Worm (Caenorhabditis elegans): ENCODE data around the gene R07B7.12.

The R07B7.12 gene

ce11 chrV:12074886-12075285 lies 14.0 kb upstream of the R07B7.12 start, which contains the start of gene R07B7.6:
R07B7.6 (minus strand) TSS chrV:12074986.
- no peak for TF ChIP-seq dao-5 (tag; optimal IDR thresholded peaks at IDR 0.05)
- no peak for TF ChIP-seq him-1 (tag; optimal IDR thresholded peaks at IDR 0.05)
- no peak for TF ChIP-seq W03F9.2 (tag; optimal IDR thresholded peaks at IDR 0.05)

DNA sequence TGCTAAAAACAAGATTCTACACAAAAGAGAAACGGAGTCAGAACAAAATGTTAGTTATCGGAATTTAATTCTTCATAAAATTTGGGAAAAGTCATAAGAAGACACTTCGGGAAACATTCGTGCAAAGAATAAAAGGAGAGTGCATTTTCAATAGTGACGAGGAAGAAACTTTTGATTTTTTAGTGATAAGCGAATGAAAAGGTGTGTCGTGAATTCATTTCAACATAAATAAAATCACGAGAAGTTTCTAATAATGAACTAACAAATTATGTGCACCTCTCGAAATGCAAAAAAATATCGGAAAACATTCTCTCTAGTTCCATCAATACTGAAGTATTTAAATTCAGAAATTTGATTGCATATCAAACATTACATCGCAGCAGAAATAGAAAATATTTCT lies 12.9 kb upstream of the R07B7.12 start:
- TF ChIP-seq dao-5 (tag; optimal IDR thresholded peaks at IDR 0.05): no peak
- TF ChIP-seq him-1 (tag; optimal IDR thresholded peaks at IDR 0.05): no peak
- TF ChIP-seq W03F9.2 (tag; optimal IDR thresholded peaks at IDR 0.05): no peak

ce11 chrV:12080274-12080673 lies 8.6 kb upstream of the R07B7.12 start, which contains the start of gene R07B7.9:
R07B7.9 (minus strand) TSS chrV:12080374.
- TF ChIP-seq him-1 (tag; optimal IDR thresholded peaks at IDR 0.05) (no peak), W03F9.2 (tag; optimal IDR thresholded peaks at IDR 0.05) (no peak), dao-5 (tag; optimal IDR thresholded peaks at IDR 0.05) (no peak)

- TF ChIP-seq W03F9.2 (tag; optimal IDR thresholded peaks at IDR 0.05) (no peak), him-1 (tag; optimal IDR thresholded peaks at IDR 0.05) (no peak), dao-5 (tag; optimal IDR thresholded peaks at IDR 0.05) (no peak)
These were observed 5.9 kb upstream of the R07B7.12 start, which contains the start of gene R07B7.10 for ce11 chrV:12082932-12083331. R07B7.10 (plus strand) TSS chrV:12083216.

DNA sequence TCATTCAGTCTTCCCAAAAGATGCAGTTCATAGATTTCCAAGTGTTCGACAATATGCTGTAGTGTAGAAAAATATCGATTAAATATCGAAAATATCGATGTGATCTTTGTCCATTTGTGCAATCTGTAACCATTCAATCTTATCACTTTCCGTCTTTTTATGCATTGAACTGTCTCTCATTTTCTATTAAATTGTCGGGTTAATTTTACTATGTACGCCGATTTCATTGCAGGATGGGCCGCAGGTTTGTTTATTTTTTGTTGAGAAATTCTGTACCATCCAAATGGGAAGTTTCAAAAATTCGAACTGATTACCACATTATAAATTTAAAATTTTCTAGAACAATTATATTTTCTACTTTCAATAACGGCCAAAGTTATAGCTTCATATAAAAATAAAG lies 4.7 kb upstream of the R07B7.12 start, which contains the start of gene R07B7.8:
Gene R07B7.8, minus strand, starts transcription at position 101 of the 400 bp plus-strand sequence.
- TF ChIP-seq dao-5 (tag; optimal IDR thresholded peaks at IDR 0.05) (no peak), him-1 (tag; optimal IDR thresholded peaks at IDR 0.05) (no peak), W03F9.2 (tag; optimal IDR thresholded peaks at IDR 0.05) (no peak)

DNA sequence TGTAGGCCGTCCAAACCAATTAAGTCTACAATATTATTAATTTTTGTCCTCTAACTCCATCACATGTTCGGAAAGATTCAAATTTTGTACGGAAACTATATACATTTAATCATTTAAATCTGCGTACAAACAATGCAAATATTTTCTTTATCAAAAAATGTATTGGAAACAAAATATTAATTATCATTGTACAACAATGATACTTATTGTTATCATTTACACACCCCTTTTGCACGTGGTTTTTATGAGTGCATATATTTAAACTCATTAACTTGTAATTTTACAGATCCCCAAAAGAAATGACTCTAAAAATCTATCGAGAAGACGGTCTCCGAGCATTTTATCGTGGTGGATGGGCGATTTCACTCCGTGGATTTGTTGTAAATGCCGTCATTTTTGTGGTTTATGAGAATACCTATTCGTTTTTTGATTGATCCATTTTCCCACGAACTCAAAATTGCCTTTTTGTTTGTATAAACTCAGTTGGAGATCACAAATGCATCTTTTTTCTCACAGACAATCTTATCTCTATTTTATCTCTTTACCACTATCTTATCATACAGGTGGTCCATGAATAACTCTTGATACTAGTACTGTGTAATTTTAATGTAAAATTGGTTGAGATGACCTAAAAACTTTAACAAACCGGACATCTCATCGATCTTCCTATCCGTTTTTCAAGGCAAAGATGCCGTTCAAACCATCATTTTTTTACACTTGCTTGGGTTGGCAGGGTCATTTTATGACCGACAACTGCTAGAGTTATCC lies 2.8 kb upstream of the R07B7.12 start:
- no peak for TF ChIP-seq W03F9.2 (tag; optimal IDR thresholded peaks at IDR 0.05)
- no peak for TF ChIP-seq dao-5 (tag; optimal IDR thresholded peaks at IDR 0.05)
- TF ChIP-seq him-1 (tag; optimal IDR thresholded peaks at IDR 0.05): no peak

ce11 chrV:12086934-12087333 lies 1.9 kb upstream of the R07B7.12 start, which contains the start of gene gana-1:
gana-1 (plus strand) TSS chrV:12087234.
- TF ChIP-seq W03F9.2 (tag; optimal IDR thresholded peaks at IDR 0.05) (no peak), dao-5 (tag; optimal IDR thresholded peaks at IDR 0.05) (no peak), him-1 (tag; optimal IDR thresholded peaks at IDR 0.05) (no peak)

DNA sequence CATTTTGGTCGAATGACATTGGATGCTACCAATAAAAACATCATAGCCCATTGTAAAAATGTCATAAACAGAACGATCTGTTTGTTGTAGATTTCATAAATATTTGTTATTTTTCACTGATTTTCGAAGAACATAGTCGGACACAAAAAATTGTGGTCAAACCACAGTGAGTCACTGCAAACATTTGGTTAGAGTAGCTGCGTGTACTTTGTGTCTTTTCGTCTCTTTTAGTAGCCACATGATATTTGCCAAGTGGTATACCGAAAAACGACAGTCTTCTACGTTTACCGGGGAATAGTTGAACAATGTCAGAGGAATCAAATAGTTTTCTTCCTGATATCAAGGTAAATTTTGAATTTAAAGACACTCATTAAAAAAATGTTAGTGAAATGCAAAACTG lies 2.9 kb downstream of the R07B7.12 start, which contains the start of gene nhr-206:
Gene nhr-206, plus strand, starts transcription at position 248 of the 400 bp plus-strand sequence.
- TF ChIP-seq W03F9.2 (tag; optimal IDR thresholded peaks at IDR 0.05) (no peak), him-1 (tag; optimal IDR thresholded peaks at IDR 0.05) (no peak), dao-5 (tag; optimal IDR thresholded peaks at IDR 0.05) (no peak)

- TF ChIP-seq dao-5 (tag; optimal IDR thresholded peaks at IDR 0.05) (no peak), W03F9.2 (tag; optimal IDR thresholded peaks at IDR 0.05) (no peak), him-1 (tag; optimal IDR thresholded peaks at IDR 0.05) (no peak)
These were observed 5.2 kb downstream of the R07B7.12 start, which contains the start of gene nhr-208 for ce11 chrV:12094030-12094429. nhr-208 (plus strand) TSS chrV:12094317.

ce11 chrV:12095865-12096264 lies 7.0 kb downstream of the R07B7.12 start, which contains the start of gene nhr-207:
nhr-207 (plus strand) TSS chrV:12096146.
- no peak for TF ChIP-seq dao-5 (tag; optimal IDR thresholded peaks at IDR 0.05)
- no peak for TF ChIP-seq him-1 (tag; optimal IDR thresholded peaks at IDR 0.05)
- TF ChIP-seq W03F9.2 (tag; optimal IDR thresholded peaks at IDR 0.05): no peak

DNA sequence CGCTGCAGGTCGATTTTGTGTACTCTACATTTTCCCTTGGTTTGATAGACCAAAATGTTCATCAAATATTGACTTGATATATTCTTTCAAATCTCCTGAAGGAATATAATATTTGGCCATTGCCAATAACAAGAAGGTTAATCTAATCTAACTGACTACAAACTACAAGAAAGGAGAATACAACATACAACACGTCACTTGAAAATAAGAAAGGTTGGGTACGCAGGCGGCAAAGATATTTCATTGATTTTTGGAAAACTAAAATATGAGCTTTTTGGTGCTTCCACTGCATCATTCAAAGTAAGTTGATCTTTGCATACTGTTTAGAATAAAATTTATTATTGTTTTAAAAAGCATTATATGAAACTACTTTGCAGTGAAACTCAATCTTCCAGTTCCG lies 9.2 kb downstream of the R07B7.12 start, which contains the start of gene nhr-209:
Gene nhr-209, plus strand, starts transcription at position 27 of the 400 bp plus-strand sequence.
- no peak for TF ChIP-seq dao-5 (tag; optimal IDR thresholded peaks at IDR 0.05)

- TF ChIP-seq dao-5 (tag; optimal IDR thresholded peaks at IDR 0.05) (no peak), W03F9.2 (tag; optimal IDR thresholded peaks at IDR 0.05) (peak; percentile 17), him-1 (tag; optimal IDR thresholded peaks at IDR 0.05) (no peak)
These were observed 12.0 kb downstream of the R07B7.12 start, which contains the start of gene nhr-154 for ce11 chrV:12100794-12101343. nhr-154 (plus strand) TSS chrV:12101293.

- TF ChIP-seq dao-5 (tag; optimal IDR thresholded peaks at IDR 0.05): no peak
- TF ChIP-seq W03F9.2 (tag; optimal IDR thresholded peaks at IDR 0.05): no peak
- no peak for TF ChIP-seq him-1 (tag; optimal IDR thresholded peaks at IDR 0.05)
These were observed 15.0 kb downstream of the R07B7.12 start, which contains the start of gene nhr-153 for ce11 chrV:12103920-12104319. nhr-153 (plus strand) TSS chrV:12104220.

ce11 chrV:12106841-12107240 lies 18.0 kb downstream of the R07B7.12 start, which contains the start of gene nhr-136:
nhr-136 (plus strand) TSS chrV:12107141.
- no peak for TF ChIP-seq W03F9.2 (tag; optimal IDR thresholded peaks at IDR 0.05)
- no peak for TF ChIP-seq him-1 (tag; optimal IDR thresholded peaks at IDR 0.05)
